Worm (Caenorhabditis elegans): ENCODE results near the gene gasr-8.

- TF ChIP-seq grh-1 (GFP tag; IDR thresholded peaks at IDR 0.05) (no peak), nhr-11 (tag; optimal IDR thresholded peaks at IDR 0.05) (no peak), skn-1 (tag; optimal IDR thresholded peaks at IDR 0.05) (no peak), lir-3 (tag; optimal IDR thresholded peaks at IDR 0.05; ENCODE audit: poor library complexity) (no peak), fkh-10 (GFP tag; optimal IDR thresholded peaks at IDR 0.05) (no peak), sptf-1 (tag; optimal IDR thresholded peaks at IDR 0.05) (no peak), nhr-28 (tag; optimal IDR thresholded peaks at IDR 0.05) (no peak), egl-27 (tag; optimal IDR thresholded peaks at IDR 0.05) (no peak), nhr-90 (tag; optimal IDR thresholded peaks at IDR 0.05; ENCODE audit: poor library complexity) (no peak), lsy-2 (tag; optimal IDR thresholded peaks at IDR 0.05) (no peak), ceh-8 (GFP tag; optimal IDR thresholded peaks at IDR 0.05) (no peak)
Observed at ce11 chrV:14719491-14719890, 30.6 kb downstream of the gasr-8 start, which contains the start of gene R08A2.1.
